Fruit fly (Drosophila melanogaster): ENCODE measurements around the gene Qsox4.

Gene Qsox4

dm6 chr3R:23723381-23724034 is 20.9 kb downstream of the Qsox4 start (continued):
- no peak for TF ChIP-seq Hr3 (GFP tag; optimal IDR thresholded peaks at IDR 0.05)
- TF ChIP-seq CG32767 (GFP tag; IDR thresholded peaks at IDR 0.05), result peak; percentile 47
- peak; percentile 26 for TF ChIP-seq gcm (GFP tag; optimal IDR thresholded peaks at IDR 0.05)
- TF ChIP-seq CG9609 (GFP tag; optimal IDR thresholded peaks at IDR 0.05), result no peak
- no peak for TF ChIP-seq NC2α (GFP tag; optimal IDR thresholded peaks at IDR 0.05)
- peak; percentile 65 for TF ChIP-seq CG6765 (GFP tag; optimal IDR thresholded peaks at IDR 0.05)
- TF ChIP-seq CTCF (GFP tag; optimal IDR thresholded peaks at IDR 0.05), result no peak
- peak; percentile 18 for TF ChIP-seq ind (GFP tag; optimal IDR thresholded peaks at IDR 0.05)
- TF ChIP-seq CG13624 (GFP tag; optimal IDR thresholded peaks at IDR 0.05), result no peak
- TF ChIP-seq Deaf1 (tag; optimal IDR thresholded peaks at IDR 0.05), result no peak
- TF ChIP-seq ash1 (GFP tag; optimal IDR thresholded peaks at IDR 0.05), result peak; percentile 4
- TF ChIP-seq Usf (GFP tag; optimal IDR thresholded peaks at IDR 0.05), result no peak
- TF ChIP-seq CG11456 (GFP tag; IDR thresholded peaks at IDR 0.05), result 0 out of 3 replicates have a peak, but pooled peaks have one; percentile 59
- no peak for TF ChIP-seq CG30020 (tag; optimal IDR thresholded peaks at IDR 0.05)
- peak; percentile 49 for TF ChIP-seq Camta (GFP tag; optimal IDR thresholded peaks at IDR 0.05)
- no peak for TF ChIP-seq E2f1 (GFP tag; IDR thresholded peaks at IDR 0.05)
- TF ChIP-seq CG3281 (GFP tag; optimal IDR thresholded peaks at IDR 0.05), result no peak
- TF ChIP-seq CG4360 (GFP tag; IDR thresholded peaks at IDR 0.05), result peak; percentile 69
- TF ChIP-seq CG4424 (GFP tag; optimal IDR thresholded peaks at IDR 0.05), result peak; percentile 70
- no peak for TF ChIP-seq stwl (tag; optimal IDR thresholded peaks at IDR 0.05)
- TF ChIP-seq bab2 (GFP tag; optimal IDR thresholded peaks at IDR 0.05), result peak; percentile 42
- TF ChIP-seq bigmax (GFP tag; optimal IDR thresholded peaks at IDR 0.05), result peak; percentile 26
- TF ChIP-seq CG6254 (GFP tag; optimal IDR thresholded peaks at IDR 0.05), result peak; percentile 71
- no peak for TF ChIP-seq Sin3A (optimal IDR thresholded peaks at IDR 0.05)
- peak; percentile 48 for TF ChIP-seq CrebB (tag; optimal IDR thresholded peaks at IDR 0.05)
- no peak for TF ChIP-seq Hr78 (GFP tag; optimal IDR thresholded peaks at IDR 0.05)
- no peak for TF ChIP-seq tll (GFP tag; optimal IDR thresholded peaks at IDR 0.05)
- TF ChIP-seq pita (GFP tag; optimal IDR thresholded peaks at IDR 0.05), result no peak
- no peak for TF ChIP-seq Hsf (GFP tag; optimal IDR thresholded peaks at IDR 0.05)
- TF ChIP-seq org-1 (GFP tag; optimal IDR thresholded peaks at IDR 0.05), result peak; percentile 46
- TF ChIP-seq Dip2 (GFP tag; IDR thresholded peaks at IDR 0.05), result no peak
- no peak for TF ChIP-seq CG17829 (tag; optimal IDR thresholded peaks at IDR 0.05)
- no peak for TF ChIP-seq B-H2 (GFP tag; optimal IDR thresholded peaks at IDR 0.05)
- TF ChIP-seq stc (GFP tag; IDR thresholded peaks at IDR 0.05), result peak; percentile 73
- no peak; the same call in 1 of the 2 replicates for TF ChIP-seq amos (GFP tag; IDR thresholded peaks at IDR 0.05; ENCODE audit: partially characterized antibody)
- TF ChIP-seq grau (tag; optimal IDR thresholded peaks at IDR 0.05), result no peak
- TF ChIP-seq CG11560 (tag; IDR thresholded peaks at IDR 0.05), result no peak
- TF ChIP-seq CG9727 (GFP tag; optimal IDR thresholded peaks at IDR 0.05), result peak; percentile 43
- TF ChIP-seq CG8388 (GFP tag; optimal IDR thresholded peaks at IDR 0.05), result no peak
- peak; percentile 83 for TF ChIP-seq sr (GFP tag; IDR thresholded peaks at IDR 0.05)
- TF ChIP-seq CG3726 (GFP tag; IDR thresholded peaks at IDR 0.05), result peak; percentile 79; the same call in 2 of the 3 replicates
- peak; percentile 76 for TF ChIP-seq CG7987 (GFP tag; optimal IDR thresholded peaks at IDR 0.05)
- TF ChIP-seq CG15011 (GFP tag; optimal IDR thresholded peaks at IDR 0.05), result no peak
- TF ChIP-seq gsb (GFP tag; IDR thresholded peaks at IDR 0.05), result peak; percentile 59; the same call in 1 of the 2 replicates
- no peak for TF ChIP-seq disco-r (GFP tag; optimal IDR thresholded peaks at IDR 0.05)
- TF ChIP-seq dmrt99B (tag; optimal IDR thresholded peaks at IDR 0.05), result peak; percentile 53
- TF ChIP-seq CG10654 (GFP tag; optimal IDR thresholded peaks at IDR 0.05), result no peak
- peak; percentile 45 for TF ChIP-seq CG12236 (GFP tag; optimal IDR thresholded peaks at IDR 0.05)
- peak; percentile 86 for TF ChIP-seq Nf-YA (GFP tag; IDR thresholded peaks at IDR 0.05)
- TF ChIP-seq CG12744 (GFP tag; optimal IDR thresholded peaks at IDR 0.05), result no peak
- TF ChIP-seq CG11085 (GFP tag; IDR thresholded peaks at IDR 0.05), result no peak

Data from whole organism, embryonic.